Fruit fly (Drosophila melanogaster): ENCODE data around the gene CG7888.

CG7888 gene

dm6 chr3L:11097982-11098663 is 44.3 kb downstream of the CG7888 start, which contains the start of the genes Irbp18 and APP-BP1 (continued):
- TF ChIP-seq Dek (tag; optimal IDR thresholded peaks at IDR 0.05) (peak; percentile 92), gcm2 (GFP tag; optimal IDR thresholded peaks at IDR 0.05) (peak; percentile 86), Camta (GFP tag; optimal IDR thresholded peaks at IDR 0.05) (peak; percentile 94), dmrt99B (tag; optimal IDR thresholded peaks at IDR 0.05) (peak; percentile 91), Vsx1 (GFP tag; optimal IDR thresholded peaks at IDR 0.05) (peak; percentile 84), cwo (GFP tag; optimal IDR thresholded peaks at IDR 0.05) (peak; percentile 90), CG11723 (GFP tag; optimal IDR thresholded peaks at IDR 0.05) (peak; percentile 88), CG14860 (GFP tag; IDR thresholded peaks at IDR 0.05; ENCODE audit: partially characterized antibody) (no peak), CG11696 (GFP tag; IDR thresholded peaks at IDR 0.05) (peak; percentile 65), mirr (GFP tag; optimal IDR thresholded peaks at IDR 0.05) (peak; percentile 80), abd-A (tag; optimal IDR thresholded peaks at IDR 0.05) (no peak)

dm6 chr3L:11101598-11101997 is 47.8 kb downstream of the CG7888 start, which contains the start of gene Elo68beta:
Gene Elo68beta (minus strand): TSS chr3L:11101698.
- TF ChIP-seq CG8924 (tag; optimal IDR thresholded peaks at IDR 0.05), result no peak
- no peak for TF ChIP-seq CG3726 (GFP tag; IDR thresholded peaks at IDR 0.05)
- no peak for TF ChIP-seq eyg (GFP tag; optimal IDR thresholded peaks at IDR 0.05)
- no peak for TF ChIP-seq ssp (GFP tag; IDR thresholded peaks at IDR 0.05)
- no peak for TF ChIP-seq CG17186 (GFP tag; optimal IDR thresholded peaks at IDR 0.05)
- TF ChIP-seq CG10431 (GFP tag; optimal IDR thresholded peaks at IDR 0.05), result no peak
- no peak for TF ChIP-seq NC2α (GFP tag; optimal IDR thresholded peaks at IDR 0.05)
- TF ChIP-seq Optix (GFP tag; IDR thresholded peaks at IDR 0.05), result no peak
- TF ChIP-seq CG7556 (GFP tag; optimal IDR thresholded peaks at IDR 0.05), result no peak
- TF ChIP-seq ro (GFP tag; IDR thresholded peaks at IDR 0.05), result no peak
- TF ChIP-seq unc-4 (GFP tag; IDR thresholded peaks at IDR 0.05; ENCODE audit: partially characterized antibody), result no peak
- TF ChIP-seq Dip2 (GFP tag; IDR thresholded peaks at IDR 0.05), result no peak
- TF ChIP-seq repo (GFP tag; optimal IDR thresholded peaks at IDR 0.05), result no peak
- TF ChIP-seq NK7.1 (GFP tag; optimal IDR thresholded peaks at IDR 0.05), result no peak
- no peak for TF ChIP-seq caup (GFP tag; optimal IDR thresholded peaks at IDR 0.05; ENCODE audit: severe bottlenecking)

dm6 chr3L:11102930-11103329 is 49.1 kb downstream of the CG7888 start, which contains the start of gene Elo68alpha:
Gene Elo68alpha (minus strand): TSS chr3L:11103030.
- TF ChIP-seq Lpt (GFP tag; optimal IDR thresholded peaks at IDR 0.05) (no peak), dmrt99B (tag; optimal IDR thresholded peaks at IDR 0.05) (no peak), CG15269 (tag; optimal IDR thresholded peaks at IDR 0.05) (no peak), CG34376 (GFP tag; optimal IDR thresholded peaks at IDR 0.05) (no peak), toy (GFP tag; IDR thresholded peaks at IDR 0.05) (no peak), gro (GFP tag; optimal IDR thresholded peaks at IDR 0.05) (no peak), al (GFP tag; IDR thresholded peaks at IDR 0.05) (no peak), CG11085 (GFP tag; IDR thresholded peaks at IDR 0.05) (no peak), CG14860 (GFP tag; IDR thresholded peaks at IDR 0.05; ENCODE audit: partially characterized antibody) (no peak), CG5953 (GFP tag; IDR thresholded peaks at IDR 0.05) (no peak), corto (GFP tag; optimal IDR thresholded peaks at IDR 0.05) (no peak), Myb (GFP tag; optimal IDR thresholded peaks at IDR 0.05) (no peak), Bteb2 (GFP tag; optimal IDR thresholded peaks at IDR 0.05) (no peak)

All from whole organism, embryonic.